Worm (Caenorhabditis elegans) whole organism, L1 larva: ENCODE measurements around the gene C14C10.10.

Experiments used
- C04F5.9 ChIP-seq: sonication (generic microtip); optimal IDR thresholded peaks from 2 replicates; lab custom pipeline; 2016; ENCODE audit warnings: missing genetic modification characterization, missing compliant biosample characterization
- lin-13 ChIP-seq: fragments of 150-350 bp; optimal IDR thresholded peaks from 2 replicates; lab custom pipeline; 2014; ENCODE audit warnings: missing biosample characterization, missing genetic modification reagents, missing genetic modification characterization
- lin-39 ChIP-seq: fragments of 150-350 bp; optimal IDR thresholded peaks from 2 replicates; lab custom pipeline; 2014; ENCODE audit warnings: missing biosample characterization, missing genetic modification reagents, missing genetic modification characterization
- nhr-237 ChIP-seq: fragments of 150-350 bp; optimal IDR thresholded peaks from 2 replicates; lab custom pipeline; 2014; ENCODE audit warnings: missing biosample characterization, missing genetic modification characterization
- nhr-90 ChIP-seq: sonication (generic microtip); optimal IDR thresholded peaks from 2 replicates; lab custom pipeline; 2016; ENCODE audit warnings: mild to moderate bottlenecking, missing genetic modification characterization, missing compliant biosample characterization; ENCODE audit not compliant: poor library complexity
- pqm-1 ChIP-seq: sonication (generic microtip); optimal IDR thresholded peaks from 3 replicates; lab custom pipeline; 2017; ENCODE audit warnings: missing biosample characterization, missing genetic modification characterization
- skn-1 ChIP-seq: fragments of 150-350 bp; optimal IDR thresholded peaks from 2 replicates; lab custom pipeline; 2014; ENCODE audit warnings: missing biosample characterization, missing genetic modification characterization
- ztf-11 ChIP-seq, 2 experiments: sonication (generic microtip); optimal IDR thresholded peaks; 2 replicates each; lab custom pipeline; 2016 to 2017; ENCODE audit warnings: missing genetic modification characterization in 2 of 2, missing biosample characterization in 1 of 2, missing compliant biosample characterization in 1 of 2

- TF ChIP-seq lin-13 (GFP tag; lab: Kevin White, UChicago) (no peak), C04F5.9 (tag; lab: Kevin White, UChicago) (no peak), ztf-11 (tag; optimal IDR thresholded peaks at IDR 0.05; lab: Kevin White, UChicago) (no peak), skn-1 (tag; lab: Kevin White, UChicago) (no peak), nhr-237 (tag; lab: Kevin White, UChicago) (no peak), nhr-90 (no peak), pqm-1 (no peak), lin-39 (no peak)
Observed at ce11 chrV:12575846-12576245, 23.1 kb downstream of the C14C10.10 start.
